Fruit fly (Drosophila melanogaster): ENCODE measurements around the gene MED6.

MED6 gene

dm6 chr3R:9747272-9747874 lies 21.4 kb downstream of the MED6 start, which contains the start of gene CG12948 (continued):
- peak; percentile 44 for TF ChIP-seq CG12659 (GFP tag; optimal IDR thresholded peaks at IDR 0.05)
- TF ChIP-seq scrt (GFP tag; optimal IDR thresholded peaks at IDR 0.05), result no peak
- TF ChIP-seq CG8388 (GFP tag; optimal IDR thresholded peaks at IDR 0.05), result peak; percentile 31
- TF ChIP-seq sna (GFP tag; IDR thresholded peaks at IDR 0.05; ENCODE audit: partially characterized antibody), result peak; percentile 96
- 0 out of 3 replicates have a peak, but pooled peaks have one; percentile 12 for TF ChIP-seq CG11456 (GFP tag; IDR thresholded peaks at IDR 0.05)
- peak; percentile 26; the same call in 1 of the 3 replicates for TF ChIP-seq so (GFP tag; IDR thresholded peaks at IDR 0.05)
- TF ChIP-seq CG15514 (GFP tag; optimal IDR thresholded peaks at IDR 0.05), result peak; percentile 61
- TF ChIP-seq Bgb (GFP tag; IDR thresholded peaks at IDR 0.05; ENCODE audit: partially characterized antibody), result peak; percentile 78
- 0 out of 2 replicates have a peak, but pooled peaks have one; percentile 44 for TF ChIP-seq CG9215 (GFP tag; IDR thresholded peaks at IDR 0.05)
- 0 out of 2 replicates have a peak, but pooled peaks have one; percentile 28 for TF ChIP-seq CG4404 (GFP tag; IDR thresholded peaks at IDR 0.05)
- TF ChIP-seq Dbx (GFP tag; IDR thresholded peaks at IDR 0.05), result peak; percentile 11; the same call in 1 of the 3 replicates
- peak; percentile 3 for TF ChIP-seq fu2 (GFP tag; optimal IDR thresholded peaks at IDR 0.05)
- peak; percentile 56 for TF ChIP-seq schlank (tag; optimal IDR thresholded peaks at IDR 0.05)
- TF ChIP-seq CG42726 (GFP tag; IDR thresholded peaks at IDR 0.05; ENCODE audit: partially characterized antibody), result 0 out of 2 replicates have a peak, but pooled peaks have one; percentile 19
- TF ChIP-seq tx (GFP tag; optimal IDR thresholded peaks at IDR 0.05), result peak; percentile 41
- TF ChIP-seq HmgD (GFP tag; optimal IDR thresholded peaks at IDR 0.05), result peak; percentile 21
- peak; percentile 16 for TF ChIP-seq pum (GFP tag; optimal IDR thresholded peaks at IDR 0.05)
- TF ChIP-seq CG6175 (GFP tag; IDR thresholded peaks at IDR 0.05), result no peak
- no peak for TF ChIP-seq CG16779 (GFP tag; IDR thresholded peaks at IDR 0.05)
- no peak for TF ChIP-seq Optix (GFP tag; IDR thresholded peaks at IDR 0.05)
- no peak for TF ChIP-seq CG12236 (GFP tag; optimal IDR thresholded peaks at IDR 0.05)
- peak in 1 of 2 experiments; percentile 63 for TF ChIP-seq chif (GFP tag; optimal IDR thresholded peaks at IDR 0.05)
- TF ChIP-seq CG10959 (GFP tag; IDR thresholded peaks at IDR 0.05), result no peak
- TF ChIP-seq lmd (GFP tag; IDR thresholded peaks at IDR 0.05), result peak; percentile 45
- TF ChIP-seq ind (GFP tag; optimal IDR thresholded peaks at IDR 0.05), result peak; percentile 45
- TF ChIP-seq HLH3B (GFP tag; IDR thresholded peaks at IDR 0.05), result 0 out of 2 replicates have a peak, but pooled peaks have one; percentile 16
- TF ChIP-seq exex (tag; optimal IDR thresholded peaks at IDR 0.05), result no peak
- peak; percentile 46; the same call in 1 of the 2 replicates for TF ChIP-seq CG6272 (GFP tag; IDR thresholded peaks at IDR 0.05)
- peak; percentile 63 for TF ChIP-seq CG34376 (GFP tag; optimal IDR thresholded peaks at IDR 0.05)
- TF ChIP-seq CG11085 (GFP tag; IDR thresholded peaks at IDR 0.05), result no peak
- peak; percentile 81 for TF ChIP-seq inv (GFP tag; IDR thresholded peaks at IDR 0.05; ENCODE audit: partially characterized antibody)
- TF ChIP-seq chn (GFP tag; optimal IDR thresholded peaks at IDR 0.05), result peak; percentile 21
- no peak for TF ChIP-seq CG10431 (GFP tag; optimal IDR thresholded peaks at IDR 0.05)
- no peak for TF ChIP-seq C15 (GFP tag; IDR thresholded peaks at IDR 0.05)
- no peak for TF ChIP-seq wdn (GFP tag; IDR thresholded peaks at IDR 0.05)
- no peak for TF ChIP-seq NC2β (GFP tag; optimal IDR thresholded peaks at IDR 0.05)
- TF ChIP-seq CG13624 (GFP tag; optimal IDR thresholded peaks at IDR 0.05), result peak; percentile 66
- peak; percentile 86 for TF ChIP-seq vnd (GFP tag; IDR thresholded peaks at IDR 0.05; ENCODE audit: partially characterized antibody)
- TF ChIP-seq CG6254 (GFP tag; optimal IDR thresholded peaks at IDR 0.05), result no peak
- no peak for TF ChIP-seq Nf-YC (tag; optimal IDR thresholded peaks at IDR 0.05)
- peak in 1 of 2 experiments; percentile 36 for TF ChIP-seq Hr51 (GFP tag; optimal IDR thresholded peaks at IDR 0.05)
- TF ChIP-seq CG1529 (GFP tag; optimal IDR thresholded peaks at IDR 0.05), result peak; percentile 13
- TF ChIP-seq da (GFP tag; optimal IDR thresholded peaks at IDR 0.05), result no peak
- 0 out of 2 replicates have a peak, but pooled peaks have one; percentile 43 for TF ChIP-seq Ptx1 (GFP tag; IDR thresholded peaks at IDR 0.05)
- TF ChIP-seq CG17829 (tag; optimal IDR thresholded peaks at IDR 0.05), result peak; percentile 57
- TF ChIP-seq Hand (GFP tag; optimal IDR thresholded peaks at IDR 0.05), result no peak
- TF ChIP-seq Rfx (GFP tag; IDR thresholded peaks at IDR 0.05), result peak; percentile 63
- TF ChIP-seq pnt (GFP tag; optimal IDR thresholded peaks at IDR 0.05), result peak; percentile 25
- peak; percentile 64 for TF ChIP-seq PHDP (tag; optimal IDR thresholded peaks at IDR 0.05)
